Fruit fly (Drosophila melanogaster) whole organism, pupa: ENCODE measurements around the gene P58IPK.

Experiments used
- CG10348 ChIP-seq: fragments of 200-800 bp; sonication (Bioruptor generic); IDR thresholded peaks from 2 replicates; pipeline ENCODE4 v1.3.6; 2022; ENCODE audit warnings: missing biosample characterization, missing genetic modification characterization
- CG12605 ChIP-seq: fragments of 200-800 bp; sonication (Bioruptor generic); IDR thresholded peaks from 2 replicates; pipeline ENCODE4 v1.3.6; 2022; ENCODE audit warnings: missing biosample characterization, missing genetic modification characterization
- CG13204 ChIP-seq: fragments of 200-800 bp; sonication (Bioruptor generic); optimal IDR thresholded peaks from 2 replicates; lab custom pipeline; 2018; ENCODE audit warnings: missing biosample characterization, mild to moderate bottlenecking, missing genetic modification characterization, moderate library complexity
- CG14655 ChIP-seq: fragments of 200-800 bp; sonication (Bioruptor generic); optimal IDR thresholded peaks from 3 replicates; lab custom pipeline; 2017; ENCODE audit warnings: mild to moderate bottlenecking, missing biosample characterization, missing genetic modification reagents, missing genetic modification characterization
- CG15710 ChIP-seq: fragments of 200-800 bp; sonication (Bioruptor generic); optimal IDR thresholded peaks from 2 replicates; lab custom pipeline; 2018; ENCODE audit warnings: missing biosample characterization, mild to moderate bottlenecking, missing genetic modification characterization, moderate library complexity
- CG17806 ChIP-seq: fragments of 200-800 bp; sonication (Bioruptor generic); optimal IDR thresholded peaks from 2 replicates; lab custom pipeline; 2018; ENCODE audit warnings: missing biosample characterization, mild to moderate bottlenecking, missing genetic modification characterization, moderate library complexity
- CG32121 ChIP-seq: fragments of 200-800 bp; sonication (Bioruptor generic); IDR thresholded peaks from 2 replicates; pipeline ENCODE4 v1.3.6; 2022; ENCODE audit warnings: missing biosample characterization, missing genetic modification characterization
- CG34367 ChIP-seq: fragments of 200-800 bp; sonication (Bioruptor generic); optimal IDR thresholded peaks from 2 replicates; lab custom pipeline; 2018; ENCODE audit warnings: missing biosample characterization, mild to moderate bottlenecking, missing genetic modification characterization
- CG4496 ChIP-seq: fragments of 200-800 bp; sonication (Bioruptor generic); IDR thresholded peaks from 3 replicates; pipeline ENCODE4 v1.3.6; 2022; ENCODE audit warnings: missing biosample characterization, missing genetic modification characterization
- CG8159 ChIP-seq: fragments of 200-800 bp; sonication (Bioruptor generic); optimal IDR thresholded peaks from 3 replicates; lab custom pipeline; 2018; ENCODE audit warnings: missing biosample characterization, mild to moderate bottlenecking, missing genetic modification characterization, moderate library complexity
- CG8301 ChIP-seq: fragments of 200-800 bp; sonication (Bioruptor generic); optimal IDR thresholded peaks from 2 replicates; lab custom pipeline; 2018; ENCODE audit warnings: missing biosample characterization, mild to moderate bottlenecking, missing genetic modification characterization
- CG9948 ChIP-seq: fragments of 200-800 bp; sonication (Bioruptor generic); optimal IDR thresholded peaks from 2 replicates; lab custom pipeline; 2018; ENCODE audit warnings: missing biosample characterization, mild to moderate bottlenecking, missing genetic modification characterization, moderate library complexity
- D1 ChIP-seq: fragments of 200-800 bp; sonication (Bioruptor generic); optimal IDR thresholded peaks from 2 replicates; lab custom pipeline; 2018; ENCODE audit warnings: missing biosample characterization, mild to moderate bottlenecking, missing genetic modification characterization, moderate library complexity
- EcR ChIP-seq: fragments of 200-800 bp; sonication (Bioruptor generic); optimal IDR thresholded peaks from 3 replicates; lab custom pipeline; 2019; ENCODE audit warnings: missing biosample characterization, missing genetic modification characterization, mild to moderate bottlenecking, moderate library complexity, missing genetic modification reagents
- Ets98B ChIP-seq: fragments of 200-800 bp; sonication (Bioruptor generic); IDR thresholded peaks from 2 replicates; pipeline ENCODE4 v1.3.6; 2022; ENCODE audit warnings: missing biosample characterization, missing genetic modification characterization
- Pif1A ChIP-seq: fragments of 200-800 bp; sonication (Bioruptor generic); optimal IDR thresholded peaks from 3 replicates; lab custom pipeline; 2016; ENCODE audit warnings: missing biosample characterization, missing genetic modification characterization
- Pif1B ChIP-seq: fragments of 200-800 bp; sonication (Bioruptor generic); optimal IDR thresholded peaks from 3 replicates; lab custom pipeline; 2016; ENCODE audit warnings: missing biosample characterization, missing genetic modification characterization
- Snoo ChIP-seq: fragments of 200-800 bp; sonication (Bioruptor generic); optimal IDR thresholded peaks from 3 replicates; lab custom pipeline; 2017; ENCODE audit warnings: missing biosample characterization, mild to moderate bottlenecking, missing genetic modification characterization, inconsistent platforms
- fd96Ca ChIP-seq: fragments of 200-800 bp; sonication (Bioruptor generic); IDR thresholded peaks from 3 replicates; pipeline ENCODE4 v1.3.6; 2022; ENCODE audit warnings: missing biosample characterization, missing genetic modification characterization
- gl ChIP-seq: fragments of 200-800 bp; sonication (Bioruptor generic); optimal IDR thresholded peaks from 2 replicates; lab custom pipeline; 2018; ENCODE audit warnings: missing biosample characterization, mild to moderate bottlenecking, missing genetic modification characterization
- rn ChIP-seq: fragments of 200-800 bp; sonication (Bioruptor generic); IDR thresholded peaks from 2 replicates; pipeline ENCODE4 v1.3.6; 2022; ENCODE audit warnings: missing biosample characterization, missing genetic modification characterization

Gene P58IPK

DNA sequence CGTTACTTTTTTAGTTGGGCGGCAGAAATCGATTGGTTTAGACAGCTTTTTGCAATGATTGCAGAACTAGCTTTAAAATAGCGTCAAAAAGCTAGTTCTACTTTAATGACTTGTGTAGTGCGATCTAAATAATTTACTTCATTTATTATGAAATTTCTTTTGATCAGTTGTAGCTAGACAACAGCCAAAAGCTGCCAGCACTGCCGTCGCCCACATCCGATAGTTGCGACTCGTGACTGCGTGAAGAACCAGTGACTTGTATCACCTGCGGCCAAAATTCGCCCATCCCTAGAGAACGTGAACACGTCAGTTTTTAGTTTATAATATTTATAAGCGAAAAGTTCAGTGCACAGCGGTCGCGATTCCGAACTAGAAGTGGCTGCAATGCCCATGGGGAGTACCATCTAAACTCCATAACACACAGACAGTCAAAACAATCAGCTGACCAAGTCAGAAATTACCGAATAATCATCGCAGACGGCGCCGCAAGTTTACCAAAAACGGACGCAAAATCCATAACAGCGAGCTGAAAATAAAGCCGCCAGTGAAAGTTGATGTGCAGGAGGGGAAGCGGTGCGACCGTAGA lies at the start of gene P58IPK:
Gene P58IPK (plus strand): TSS at position 280 of the 586 bp plus-strand sequence.
- TF ChIP-seq CG13204 (GFP tag; lab: Kevin White, UChicago) (no peak), CG10348 (GFP tag; lab: Robert Waterston, UW) (0 out of 2 replicates have a peak, but pooled peaks have one; percentile 20), CG12605 (no peak), CG4496 (GFP tag; lab: Robert Waterston, UW) (peak; percentile 64; the same call in 2 of the 3 replicates), CG14655 (GFP tag; lab: Kevin White, UChicago) (no peak), Ets98B (GFP tag; lab: Robert Waterston, UW) (peak; percentile 54), Pif1A (GFP tag; lab: Kevin White, UChicago) (no peak), D1 (tag; lab: Kevin White, UChicago) (no peak), CG8301 (tag; lab: Kevin White, UChicago) (no peak), EcR (GFP tag; lab: Kevin White, UChicago) (no peak), fd96Ca (GFP tag; lab: Robert Waterston, UW) (peak; percentile 71; the same call in 2 of the 3 replicates), CG8159 (tag; lab: Kevin White, UChicago) (no peak), Snoo (tag; lab: Kevin White, UChicago) (no peak), CG17806 (tag; lab: Kevin White, UChicago) (no peak), Pif1B (no peak), rn (no peak), CG32121 (GFP tag; lab: Robert Waterston, UW) (peak; percentile 35; the same call in 1 of the 2 replicates), CG34367 (tag; lab: Kevin White, UChicago) (peak; percentile 10), CG9948 (tag; lab: Kevin White, UChicago) (no peak), CG15710 (peak; percentile 6)

- no peak for TF ChIP-seq CG15710
- TF ChIP-seq CG9948 (tag; lab: Kevin White, UChicago): no peak
- no peak for TF ChIP-seq fd96Ca (GFP tag; lab: Robert Waterston, UW)
These were observed 43.1 kb upstream of the P58IPK start for dm6 chr3R:9543495-9544180.

DNA sequence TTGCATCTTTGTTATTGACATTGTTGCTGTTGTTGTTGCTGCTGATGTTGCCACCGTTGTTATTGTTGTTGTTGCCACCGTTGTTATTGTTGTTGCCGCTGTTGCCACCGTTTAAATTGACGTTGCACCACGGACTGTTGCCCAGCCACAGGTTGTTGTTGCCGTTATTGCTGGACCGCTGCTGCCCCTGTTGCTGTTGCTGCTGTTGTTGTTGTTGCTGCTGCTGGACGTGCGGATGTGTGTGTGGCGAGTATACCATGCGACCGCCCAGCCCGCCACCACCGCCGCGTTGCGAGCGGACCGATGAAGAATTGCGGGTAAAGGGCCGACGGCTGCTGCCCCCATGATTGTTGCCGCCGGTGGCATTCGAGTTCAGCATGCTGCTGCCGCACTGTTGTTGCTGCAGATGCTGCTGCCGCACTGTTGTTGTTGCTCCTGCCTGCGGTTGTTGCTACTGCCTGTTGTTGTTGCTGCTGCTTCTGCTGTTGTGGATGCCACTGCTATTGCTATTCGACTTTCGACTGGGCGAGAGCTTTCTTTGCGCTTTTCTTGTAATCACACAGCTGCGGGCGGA lies 39.8 kb upstream of the P58IPK start:
- TF ChIP-seq CG34367 (tag; lab: Kevin White, UChicago) (no peak), gl (tag; lab: Kevin White, UChicago) (no peak), rn (no peak), CG8301 (tag; lab: Kevin White, UChicago) (no peak), Pif1B (no peak), CG15710 (no peak), CG13204 (GFP tag; lab: Kevin White, UChicago) (no peak), CG14655 (GFP tag; lab: Kevin White, UChicago) (no peak), Ets98B (GFP tag; lab: Robert Waterston, UW) (no peak), EcR (GFP tag; lab: Kevin White, UChicago) (no peak), fd96Ca (GFP tag; lab: Robert Waterston, UW) (no peak), CG17806 (tag; lab: Kevin White, UChicago) (no peak), D1 (tag; lab: Kevin White, UChicago) (no peak), CG12605 (no peak), CG8159 (tag; lab: Kevin White, UChicago) (no peak), CG10348 (GFP tag; lab: Robert Waterston, UW) (no peak), Pif1A (GFP tag; lab: Kevin White, UChicago) (no peak), Snoo (tag; lab: Kevin White, UChicago) (no peak), CG32121 (GFP tag; lab: Robert Waterston, UW) (no peak), CG4496 (GFP tag; lab: Robert Waterston, UW) (no peak)

- TF ChIP-seq Pif1A (GFP tag; lab: Kevin White, UChicago) (no peak), CG10348 (GFP tag; lab: Robert Waterston, UW) (no peak), Ets98B (GFP tag; lab: Robert Waterston, UW) (no peak), CG12605 (no peak), rn (no peak), EcR (GFP tag; lab: Kevin White, UChicago) (no peak), Snoo (tag; lab: Kevin White, UChicago) (no peak), CG32121 (GFP tag; lab: Robert Waterston, UW) (no peak), CG4496 (GFP tag; lab: Robert Waterston, UW) (no peak), CG34367 (tag; lab: Kevin White, UChicago) (no peak), Pif1B (no peak), CG8159 (tag; lab: Kevin White, UChicago) (no peak), CG13204 (GFP tag; lab: Kevin White, UChicago) (no peak), gl (tag; lab: Kevin White, UChicago) (no peak), CG9948 (tag; lab: Kevin White, UChicago) (no peak), CG8301 (tag; lab: Kevin White, UChicago) (no peak), CG17806 (tag; lab: Kevin White, UChicago) (no peak), CG14655 (GFP tag; lab: Kevin White, UChicago) (no peak), CG15710 (no peak), D1 (tag; lab: Kevin White, UChicago) (no peak)
These were observed 38.0 kb upstream of the P58IPK start for dm6 chr3R:9548769-9549168.
